Worm (Caenorhabditis elegans) whole organism, L4 larva: ENCODE results near the gene C17G1.2.

Source experiments
- F49E8.2 ChIP-seq: sonication (generic microtip); optimal IDR thresholded peaks from 2 replicates; lab custom pipeline; 2016; ENCODE audit warnings: missing compliant biosample characterization, mild to moderate bottlenecking, missing genetic modification characterization, borderline replicate concordance
- ama-1 ChIP-seq: fragments of 150-350 bp; optimal IDR thresholded peaks from 2 replicates; lab custom pipeline; 2014; ENCODE audit warnings: inconsistent platforms, mixed read lengths
- attf-4 ChIP-seq: sonication (generic microtip); optimal IDR thresholded peaks from 3 replicates; lab custom pipeline; 2017; ENCODE audit warnings: missing biosample characterization, missing genetic modification characterization
- ces-1 ChIP-seq: fragments of 150-350 bp; sonication (generic microtip); optimal IDR thresholded peaks from 4 replicates; lab custom pipeline; 2014; ENCODE audit warnings: missing biosample characterization, missing genetic modification reagents, missing genetic modification characterization
- dpl-1 ChIP-seq: fragments of 150-350 bp; optimal IDR thresholded peaks from 2 replicates; lab custom pipeline; 2014; ENCODE audit warnings: missing biosample characterization, missing genetic modification reagents, missing genetic modification characterization
- lin-15B ChIP-seq: fragments of 150-350 bp; sonication (generic microtip); optimal IDR thresholded peaks from 3 replicates; lab custom pipeline; 2014; ENCODE audit warnings: missing biosample characterization, missing genetic modification characterization
- lin-39 ChIP-seq: fragments of 150-350 bp; optimal IDR thresholded peaks from 2 replicates; lab custom pipeline; 2014; ENCODE audit warnings: missing biosample characterization, missing genetic modification reagents, missing genetic modification characterization
- mep-1 ChIP-seq: fragments of 150-350 bp; sonication (generic microtip); optimal IDR thresholded peaks from 3 replicates; lab custom pipeline; 2014; ENCODE audit warnings: missing biosample characterization, missing genetic modification characterization
- nhr-77 ChIP-seq: fragments of 150-350 bp; optimal IDR thresholded peaks from 2 replicates; lab custom pipeline; 2014; ENCODE audit warnings: missing biosample characterization, missing genetic modification characterization
- pqm-1 ChIP-seq: sonication (generic microtip); optimal IDR thresholded peaks from 2 replicates; lab custom pipeline; 2017; ENCODE audit warnings: missing biosample characterization, missing genetic modification characterization
- unc-62 ChIP-seq, 3 experiments: fragments of 150-350 bp in 1 of 3; sonication (generic microtip); optimal IDR thresholded peaks in 2 of 3; peaks in 1 of 3; 1 replicate in 1 of 3; 2 replicates in 2 of 3; lab custom pipeline; 2014 to 2017; ENCODE audit warnings: missing biosample characterization in 3 of 3, missing genetic modification characterization in 3 of 3, missing genetic modification reagents in 3 of 3, missing genotype in 1 of 3

- TF ChIP-seq attf-4 (tag; lab: Kevin White, UChicago) (no peak), unc-62 (GFP tag; optimal IDR thresholded peaks at IDR 0.05 in 1 of 2; lab: Kevin White, UChicago) (no peak), unc-62 (tag; optimal IDR thresholded peaks at IDR 0.05; lab: Kevin White, UChicago) (no peak), pqm-1 (tag; lab: Kevin White, UChicago) (no peak), ces-1 (GFP tag; lab: Kevin White, UChicago) (no peak), ama-1 (lab: Kevin White, UChicago) (no peak), dpl-1 (no peak), lin-39 (no peak), lin-15B (no peak), nhr-77 (tag; lab: Kevin White, UChicago) (no peak), F49E8.2 (tag; lab: Kevin White, UChicago) (no peak), mep-1 (tag; lab: Kevin White, UChicago) (no peak)
Observed at ce11 chrX:9954483-9955041, 33.2 kb downstream of the C17G1.2 start, which contains the start of gene cysl-1.
